Worm (Caenorhabditis elegans): ENCODE data around the gene M162.15.

- TF ChIP-seq ZK546.5 (tag; optimal IDR thresholded peaks at IDR 0.05), result no peak
- TF ChIP-seq nhr-237 (tag; optimal IDR thresholded peaks at IDR 0.05), result no peak
- TF ChIP-seq dmd-4 (tag; optimal IDR thresholded peaks at IDR 0.05), result no peak
- TF ChIP-seq ztf-1 (GFP tag; conservative IDR thresholded peaks at IDR 0.05), result no peak
- TF ChIP-seq mab-5 (tag; optimal IDR thresholded peaks at IDR 0.05), result no peak
- no peak for TF ChIP-seq ceh-82 (tag; optimal IDR thresholded peaks at IDR 0.05)
- no peak for TF ChIP-seq nhr-12 (tag; optimal IDR thresholded peaks at IDR 0.05)
- TF ChIP-seq R02D3.7 (tag; optimal IDR thresholded peaks at IDR 0.05), result no peak
- TF ChIP-seq mdl-1 (tag; optimal IDR thresholded peaks at IDR 0.05), result no peak
- TF ChIP-seq lin-39 (tag; optimal IDR thresholded peaks at IDR 0.05), result no peak
These were observed 42.8 kb downstream of the M162.15 start, which contains the start of gene Y116F11A.3 for ce11 chrV:19728731-19729130.

All from whole organism, L2 larva.